Worm (Caenorhabditis elegans): ENCODE results near the gene cyp-25A1.
A peak's percentile ranks its signal among the peaks of the same experiment; 100 is the strongest.

The cyp-25A1 gene

ce11 chrIII:3869292-3869781 lies 36.9 kb downstream of the cyp-25A1 start (continued):
- peak; percentile 51 for TF ChIP-seq ZK185.1 (tag; optimal IDR thresholded peaks at IDR 0.05; ENCODE audit: poor library complexity, severe bottlenecking)
- peak; percentile 76 for TF ChIP-seq rcor-1 (GFP tag; IDR thresholded peaks at IDR 0.05)
- TF ChIP-seq lir-1 (GFP tag; conservative IDR thresholded peaks at IDR 0.05): 0 out of 2 replicates have a peak, but pooled peaks have one; percentile 26
- peak; percentile 42 for TF ChIP-seq nhr-179 (tag; optimal IDR thresholded peaks at IDR 0.05)
- no peak for TF ChIP-seq akir-1 (GFP tag; optimal IDR thresholded peaks at IDR 0.05)
- TF ChIP-seq attf-3 (GFP tag; conservative IDR thresholded peaks at IDR 0.05): no peak
- TF ChIP-seq lsl-1 (GFP tag; optimal IDR thresholded peaks at IDR 0.05): peak; percentile 71
- TF ChIP-seq unc-130 (GFP tag; optimal IDR thresholded peaks at IDR 0.05): peak; percentile 90
- peak; percentile 23 for TF ChIP-seq somi-1 (GFP tag; optimal IDR thresholded peaks at IDR 0.05)
- peak; percentile 90 for TF ChIP-seq snpc-3.4 (tag; optimal IDR thresholded peaks at IDR 0.05)
- peak; percentile 34 for TF ChIP-seq efl-1 (GFP tag; optimal IDR thresholded peaks at IDR 0.05)
- peak; percentile 4 for TF ChIP-seq lin-40 (tag; optimal IDR thresholded peaks at IDR 0.05)
- TF ChIP-seq xnd-1 (tag; optimal IDR thresholded peaks at IDR 0.05): peak; percentile 38
- no peak for TF ChIP-seq F37B4.10 (GFP tag; IDR thresholded peaks at IDR 0.05)
- peak; percentile 18; the same call in 1 of the 2 replicates for TF ChIP-seq ceh-91 (GFP tag; IDR thresholded peaks at IDR 0.05)
- peak; percentile 65 for TF ChIP-seq madf-10 (tag; optimal IDR thresholded peaks at IDR 0.05)
- TF ChIP-seq F57A8.1 (GFP tag; optimal IDR thresholded peaks at IDR 0.05): no peak
- no peak for TF ChIP-seq F55B11.4 (tag; optimal IDR thresholded peaks at IDR 0.05; ENCODE audit: borderline replicate concordance, insufficient read depth)
- no peak for TF ChIP-seq C06A6.2 (GFP tag; conservative IDR thresholded peaks at IDR 0.05)
- peak; percentile 69 for TF ChIP-seq die-1 (tag; optimal IDR thresholded peaks at IDR 0.05)
- TF ChIP-seq egrh-3 (GFP tag; IDR thresholded peaks at IDR 0.05): no peak
- TF ChIP-seq B0019.2 (GFP tag; conservative IDR thresholded peaks at IDR 0.05): no peak
- peak; percentile 8 for TF ChIP-seq snpc-4 (GFP tag; optimal IDR thresholded peaks at IDR 0.05)
- TF ChIP-seq snpc-4 (tag; optimal IDR thresholded peaks at IDR 0.05): peak in 3 of 4 experiments; percentile 33 to 63 (median 52)
- no peak for TF ChIP-seq gei-17 (GFP tag; optimal IDR thresholded peaks at IDR 0.05)
- TF ChIP-seq sdz-38 (tag; optimal IDR thresholded peaks at IDR 0.05): no peak
- TF ChIP-seq F39B2.1 (GFP tag; IDR thresholded peaks at IDR 0.05): peak; percentile 88
- TF ChIP-seq bed-2 (GFP tag; IDR thresholded peaks at IDR 0.05): no peak
- peak; percentile 88 for TF ChIP-seq tlf-1 (GFP tag; optimal IDR thresholded peaks at IDR 0.05)
- no peak for TF ChIP-seq fkh-3 (tag; optimal IDR thresholded peaks at IDR 0.05)
- peak in 1 of 2 experiments; percentile 21 for TF ChIP-seq rec-8 (tag; optimal IDR thresholded peaks at IDR 0.05)
- TF ChIP-seq nhr-90 (tag; optimal IDR thresholded peaks at IDR 0.05): peak; percentile 59
- 0 out of 2 replicates have a peak, but pooled peaks have one; percentile 22 for TF ChIP-seq Y79H2A.3 (GFP tag; conservative IDR thresholded peaks at IDR 0.05)
- peak; percentile 47 for TF ChIP-seq F23B12.7 (tag; optimal IDR thresholded peaks at IDR 0.05; ENCODE audit: insufficient read depth)
- no peak for TF ChIP-seq lsy-27 (tag; optimal IDR thresholded peaks at IDR 0.05; ENCODE audit: borderline replicate concordance, insufficient read depth)
- TF ChIP-seq cebp-2 (GFP tag; IDR thresholded peaks at IDR 0.05): peak; percentile 73; the same call in 1 of the 2 replicates
- peak; percentile 79 for TF ChIP-seq lin-26 (GFP tag; IDR thresholded peaks at IDR 0.05)
- TF ChIP-seq aptf-2 (GFP tag; conservative IDR thresholded peaks at IDR 0.05): no peak
- TF ChIP-seq T26A5.8 (tag; optimal IDR thresholded peaks at IDR 0.05): peak; percentile 82
- TF ChIP-seq ama-1 (optimal IDR thresholded peaks at IDR 0.05): no peak
- TF ChIP-seq ama-1 (GFP tag; optimal IDR thresholded peaks at IDR 0.05): peak in 1 of 2 experiments; percentile 96
- no peak for TF ChIP-seq let-526 (GFP tag; IDR thresholded peaks at IDR 0.05)
- TF ChIP-seq ztf-3 (GFP tag; optimal IDR thresholded peaks at IDR 0.05): no peak
- TF ChIP-seq bed-1 (GFP tag; IDR thresholded peaks at IDR 0.05): no peak
- peak; percentile 68 for TF ChIP-seq tbp1 (GFP tag; optimal IDR thresholded peaks at IDR 0.05)
- peak; percentile 77 for TF ChIP-seq ets-4 (GFP tag; optimal IDR thresholded peaks at IDR 0.05)
- TF ChIP-seq C17E4.6 (GFP tag; IDR thresholded peaks at IDR 0.05): peak; percentile 63; the same call in 1 of the 2 replicates
- TF ChIP-seq lin-35 (GFP tag; optimal IDR thresholded peaks at IDR 0.05): peak in 1 of 3 experiments; percentile 57
